Fruit fly (Drosophila melanogaster) whole organism: Measurements from ENCODE around the gene CG46280.

ENCODE experiments used
- EcR ChIP-seq, 2 experiments: fragments of >200 bp; optimal IDR thresholded peaks; 2 replicates each; lab custom pipeline; 2017; ENCODE audit warnings: missing biosample characterization in 2 of 2, missing genetic modification characterization in 2 of 2, missing genetic modification reagents in 2 of 2
- pan ChIP-seq: fragments of >200 bp; optimal IDR thresholded peaks from 2 replicates; lab custom pipeline; 2017
- psq ChIP-seq: fragments of >200 bp; optimal IDR thresholded peaks from 2 replicates; lab custom pipeline; 2017
- usp ChIP-seq: fragments of >200 bp; optimal IDR thresholded peaks from 2 replicates; lab custom pipeline; 2017; ENCODE audit warnings: missing biosample characterization, missing genetic modification characterization, mixed read lengths

dm6 chr3R:13043857-13044256 lies 13.4 kb upstream of the CG46280 start, which contains the start of gene CG45122:
- TF ChIP-seq pan (lab: Kevin White, UChicago) = no peak
- no peak for TF ChIP-seq EcR (GFP tag; optimal IDR thresholded peaks at IDR 0.05; lab: Kevin White, UChicago)
- TF ChIP-seq usp (GFP tag; lab: Kevin White, UChicago) = no peak
- TF ChIP-seq psq (lab: Kevin White, UChicago) = no peak
